Fruit fly (Drosophila melanogaster) S2 (cell line): ENCODE data around the gene Gga.

Experiments
- CG8478 ChIP-seq: fragments of >200 bp; optimal IDR thresholded peaks from 2 replicates; lab custom pipeline; 2018
- CTCF ChIP-seq, 2 experiments: fragments of >200 bp; optimal IDR thresholded peaks; 2 replicates each; lab custom pipeline; 2018

DNA sequence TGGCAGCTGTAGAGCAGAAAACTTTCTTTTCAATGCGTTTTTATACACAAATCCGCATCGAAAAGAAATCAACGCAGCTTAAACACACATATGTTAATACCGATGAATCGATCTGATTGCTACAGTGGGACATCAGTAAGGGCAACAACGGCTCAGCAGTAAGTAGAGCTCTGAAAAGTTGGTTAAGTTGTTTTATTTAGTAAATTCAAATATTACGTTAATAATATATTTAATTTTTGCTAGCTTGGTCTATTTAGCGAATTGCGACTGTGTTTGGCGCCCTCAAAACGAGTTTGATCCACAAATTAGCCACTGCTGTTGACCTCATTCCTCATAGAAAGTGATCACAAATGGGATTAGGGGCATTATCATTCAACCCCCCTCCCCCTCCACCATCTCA, 51.2 kb downstream of the Gga start:
- TF ChIP-seq CG8478, result no peak
- no peak for TF ChIP-seq CTCF (optimal IDR thresholded peaks at IDR 0.05; lab: Kevin White, UChicago)
